Worm (Caenorhabditis elegans): ENCODE measurements around the gene rps-12.
A peak's percentile ranks its signal among the peaks of the same experiment; 100 is the strongest.

The rps-12 gene

DNA sequence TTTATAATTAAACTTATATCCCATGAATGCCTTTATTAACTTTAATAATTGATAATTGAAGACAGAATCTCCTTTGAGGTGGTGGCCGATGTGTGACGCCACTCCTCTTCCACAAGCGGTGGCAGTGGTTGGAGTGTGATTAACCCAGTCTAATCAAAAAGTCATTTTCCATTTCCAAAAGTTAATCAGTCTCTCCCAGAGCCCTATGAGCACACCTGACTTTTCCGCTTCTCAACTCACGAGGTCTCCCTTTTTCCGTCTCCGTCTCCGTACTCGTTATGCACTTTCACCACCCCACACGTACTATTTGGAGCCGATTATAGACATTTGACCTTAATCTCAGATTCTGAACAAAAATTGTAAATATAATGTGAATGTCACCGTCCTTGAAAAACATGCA lies 36.4 kb upstream of the rps-12 start:
- TF ChIP-seq nhr-25 (tag; optimal IDR thresholded peaks at IDR 0.05), result no peak
- no peak for TF ChIP-seq egl-5 (tag; optimal IDR thresholded peaks at IDR 0.05)
- no peak for TF ChIP-seq fos-1 (tag; optimal IDR thresholded peaks at IDR 0.05)
- TF ChIP-seq tbx-2 (tag; optimal IDR thresholded peaks at IDR 0.05), result no peak
- TF ChIP-seq ceh-28 (tag; optimal IDR thresholded peaks at IDR 0.05), result no peak
- no peak for TF ChIP-seq pqm-1 (tag; optimal IDR thresholded peaks at IDR 0.05)
- no peak for TF ChIP-seq pha-4 (tag; optimal IDR thresholded peaks at IDR 0.05)

DNA sequence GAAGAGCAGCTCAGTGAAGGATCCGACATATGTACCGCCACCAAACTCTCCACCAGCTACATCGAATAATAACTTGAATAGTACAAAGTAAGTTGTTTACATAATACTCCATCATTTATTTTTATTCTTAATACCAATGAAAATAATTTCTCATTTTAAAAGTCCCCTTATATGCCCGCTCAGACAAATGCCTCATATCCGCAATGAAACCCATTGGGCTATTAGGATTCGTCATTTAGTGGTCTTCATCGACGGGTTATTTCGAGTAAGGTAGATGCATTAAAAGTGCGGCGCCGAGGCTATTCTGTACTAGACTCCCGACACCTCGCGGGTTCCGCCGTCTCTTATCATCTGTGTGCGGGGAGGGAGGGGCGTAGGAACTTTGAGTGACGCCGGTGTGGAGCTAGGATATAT lies 25.4 kb upstream of the rps-12 start:
- peak; percentile 17 for TF ChIP-seq lin-15B (tag; optimal IDR thresholded peaks at IDR 0.05)
- TF ChIP-seq ztf-11 (tag; optimal IDR thresholded peaks at IDR 0.05), result no peak
- peak; percentile 97 for TF ChIP-seq snpc-4 (tag; optimal IDR thresholded peaks at IDR 0.05)
- TF ChIP-seq tbx-2 (tag; optimal IDR thresholded peaks at IDR 0.05), result no peak
- TF ChIP-seq nhr-28 (tag; optimal IDR thresholded peaks at IDR 0.05), result no peak
- TF ChIP-seq hmg-11 (tag; optimal IDR thresholded peaks at IDR 0.05), result peak; percentile 13
- TF ChIP-seq nhr-237 (tag; optimal IDR thresholded peaks at IDR 0.05), result no peak
- TF ChIP-seq nhr-77 (tag; optimal IDR thresholded peaks at IDR 0.05), result no peak
- peak; percentile 62 for TF ChIP-seq nhr-43 (tag; optimal IDR thresholded peaks at IDR 0.05; ENCODE audit: poor library complexity, severe bottlenecking)
- TF ChIP-seq lin-39 (tag; optimal IDR thresholded peaks at IDR 0.05), result no peak
- TF ChIP-seq elt-3 (tag; optimal IDR thresholded peaks at IDR 0.05), result no peak
- no peak for TF ChIP-seq ztf-4 (tag; optimal IDR thresholded peaks at IDR 0.05)
- peak; percentile 25 for TF ChIP-seq pha-4 (tag; optimal IDR thresholded peaks at IDR 0.05)
- TF ChIP-seq pqm-1 (tag; optimal IDR thresholded peaks at IDR 0.05), result peak; percentile 49
- peak; percentile 27 for TF ChIP-seq nhr-23 (tag; optimal IDR thresholded peaks at IDR 0.05)
- no peak for TF ChIP-seq daf-12 (tag; optimal IDR thresholded peaks at IDR 0.05)
- peak; percentile 31 for TF ChIP-seq elt-2 (tag; optimal IDR thresholded peaks at IDR 0.05)
- no peak for TF ChIP-seq ceh-28 (tag; optimal IDR thresholded peaks at IDR 0.05)
- TF ChIP-seq nhr-25 (tag; optimal IDR thresholded peaks at IDR 0.05), result peak; percentile 43
- TF ChIP-seq fkh-2 (tag; optimal IDR thresholded peaks at IDR 0.05), result no peak
- TF ChIP-seq zag-1 (tag; optimal IDR thresholded peaks at IDR 0.05), result no peak
- TF ChIP-seq aly-2 (tag; optimal IDR thresholded peaks at IDR 0.05), result no peak
- TF ChIP-seq nhr-67 (tag; optimal IDR thresholded peaks at IDR 0.05), result no peak
- no peak for TF ChIP-seq mdl-1 (tag; optimal IDR thresholded peaks at IDR 0.05)
- no peak for TF ChIP-seq eor-1 (tag; optimal IDR thresholded peaks at IDR 0.05)
- TF ChIP-seq ceh-82 (tag; optimal IDR thresholded peaks at IDR 0.05), result no peak
- TF ChIP-seq ceh-16 (tag; optimal IDR thresholded peaks at IDR 0.05), result no peak
- no peak for TF ChIP-seq nhr-11 (tag; optimal IDR thresholded peaks at IDR 0.05)
- no peak for TF ChIP-seq elt-1 (tag; optimal IDR thresholded peaks at IDR 0.05)
- peak; percentile 1 for TF ChIP-seq R02D3.7 (tag; optimal IDR thresholded peaks at IDR 0.05)
- TF ChIP-seq skn-1 (tag; optimal IDR thresholded peaks at IDR 0.05), result no peak
- TF ChIP-seq nhr-12 (tag; optimal IDR thresholded peaks at IDR 0.05), result no peak
- peak; percentile 81 for TF ChIP-seq ama-1 (optimal IDR thresholded peaks at IDR 0.05)
- TF ChIP-seq unc-62 (GFP tag; optimal IDR thresholded peaks at IDR 0.05), result no peak
- TF ChIP-seq egl-5 (tag; optimal IDR thresholded peaks at IDR 0.05), result no peak
- no peak for TF ChIP-seq ceh-9 (tag; optimal IDR thresholded peaks at IDR 0.05)
- no peak for TF ChIP-seq fos-1 (tag; optimal IDR thresholded peaks at IDR 0.05)
- TF ChIP-seq egl-27 (tag; optimal IDR thresholded peaks at IDR 0.05), result no peak
- no peak for TF ChIP-seq fkh-10 (GFP tag; optimal IDR thresholded peaks at IDR 0.05)
- TF ChIP-seq lsy-12 (tag; optimal IDR thresholded peaks at IDR 0.05), result peak; percentile 71
- TF ChIP-seq nhr-76 (tag; optimal IDR thresholded peaks at IDR 0.05), result no peak
- TF ChIP-seq jun-1 (tag; optimal IDR thresholded peaks at IDR 0.05), result no peak
- TF ChIP-seq mml-1 (tag; optimal IDR thresholded peaks at IDR 0.05), result no peak
- no peak for TF ChIP-seq ZK546.5 (tag; optimal IDR thresholded peaks at IDR 0.05)
- TF ChIP-seq unc-39 (tag; optimal IDR thresholded peaks at IDR 0.05), result no peak
- no peak for TF ChIP-seq sea-2 (GFP tag; optimal IDR thresholded peaks at IDR 0.05)
- TF ChIP-seq nfya-1 (tag; optimal IDR thresholded peaks at IDR 0.05; ENCODE audit: insufficient read depth), result peak; percentile 19

Data from whole organism, L3 larva.